Worm (Caenorhabditis elegans) whole organism, early embryonic: ENCODE results near the gene srg-60.

Experiments used
- ama-1 ChIP-seq: fragments of 150-350 bp; optimal IDR thresholded peaks from 2 replicates; lab custom pipeline; 2014
- ceh-13 ChIP-seq: fragments of 200-800 bp; sonication (Bioruptor generic); optimal IDR thresholded peaks from 2 replicates; lab custom pipeline; 2018; ENCODE audit warnings: mild to moderate bottlenecking, missing genetic modification characterization, missing compliant biosample characterization
- ets-7 ChIP-seq: sonication (generic microtip); optimal IDR thresholded peaks from 2 replicates; lab custom pipeline; 2016; ENCODE audit warnings: missing genotype, missing genetic modification characterization, missing compliant biosample characterization
- flt-1 ChIP-seq: fragments of 200-800 bp; sonication (Bioruptor generic); IDR thresholded peaks from 2 replicates; pipeline ENCODE4 v1.3.6; 2022; ENCODE audit warnings: missing genetic modification characterization, missing compliant biosample characterization
- tbx-11 ChIP-seq: fragments of 200-800 bp; sonication (Bioruptor generic); IDR thresholded peaks from 2 replicates; pipeline ENCODE4 v1.3.6; 2022; ENCODE audit warnings: missing genetic modification characterization, missing compliant biosample characterization

ce11 chrV:2758437-2758836, 36.0 kb upstream of the srg-60 start:
- no peak for TF ChIP-seq flt-1 (GFP tag; lab: Robert Waterston, UW)
- no peak for TF ChIP-seq ceh-13 (GFP tag; lab: Kevin White, UChicago)
- TF ChIP-seq ama-1 (lab: Kevin White, UChicago): no peak
- TF ChIP-seq ets-7 (tag; lab: Kevin White, UChicago): no peak
- TF ChIP-seq tbx-11 (GFP tag; lab: Robert Waterston, UW): no peak
